Fruit fly (Drosophila melanogaster): Measurements from ENCODE around the gene CG34163.

Gene CG34163

DNA sequence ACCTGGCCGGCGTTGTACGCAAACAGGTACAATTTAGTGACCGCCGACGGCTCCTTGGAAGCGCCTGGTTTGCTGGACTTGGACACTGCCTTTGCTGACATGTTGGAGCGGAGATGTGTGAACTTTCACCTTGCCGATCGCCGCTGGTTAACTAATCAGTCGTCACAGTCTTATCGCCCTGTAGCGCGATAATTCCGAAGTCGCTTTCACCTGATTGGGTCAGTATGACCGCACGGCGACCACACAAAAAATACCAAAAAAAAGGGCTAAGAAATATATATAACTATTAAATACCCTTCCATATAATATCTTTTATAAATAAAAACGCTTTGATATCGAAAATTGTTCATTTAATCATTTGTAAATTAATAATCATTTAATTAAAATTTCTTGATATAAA is 14.0 kb downstream of the CG34163 start, which contains the start of gene Hacd1:
TSS of gene Hacd1 (minus strand) at position 216 of the 400 bp plus-strand sequence.
- TF ChIP-seq CTCF (optimal IDR thresholded peaks at IDR 0.05) = no peak
- no peak for TF ChIP-seq CG8478 (optimal IDR thresholded peaks at IDR 0.05)

dm6 chr2L:12002922-12003791 is 15.1 kb downstream of the CG34163 start:
- TF ChIP-seq CTCF (optimal IDR thresholded peaks at IDR 0.05) = no peak
- no peak for TF ChIP-seq CG8478 (optimal IDR thresholded peaks at IDR 0.05)

DNA sequence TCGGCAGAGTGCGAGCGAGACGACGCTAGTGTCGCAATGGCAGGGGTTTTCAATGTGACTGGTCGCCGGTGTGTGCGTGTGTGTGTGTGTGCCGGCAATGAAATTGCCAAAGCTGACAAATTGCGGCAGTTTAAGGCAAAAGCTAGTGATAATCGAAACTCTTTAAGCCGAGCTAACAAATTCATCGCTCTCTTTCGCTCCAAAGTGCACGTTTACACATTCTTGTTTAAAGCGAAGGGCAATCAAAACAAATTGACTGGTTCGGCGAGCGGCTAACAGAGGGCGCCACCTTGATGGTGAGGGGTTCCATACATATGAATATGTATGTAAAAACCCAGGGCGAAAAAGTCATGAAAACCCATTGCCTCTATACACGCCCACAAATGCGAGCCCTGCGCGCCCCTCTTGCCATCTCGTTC is 15.7 kb downstream of the CG34163 start:
- no peak for TF ChIP-seq CG8478 (optimal IDR thresholded peaks at IDR 0.05)
- TF ChIP-seq CTCF (optimal IDR thresholded peaks at IDR 0.05) = peak; percentile 88 to 97

dm6 chr2L:12004211-12004979 is 16.3 kb downstream of the CG34163 start:
- TF ChIP-seq CTCF (optimal IDR thresholded peaks at IDR 0.05) = no peak
- TF ChIP-seq CG8478 (optimal IDR thresholded peaks at IDR 0.05) = no peak

DNA sequence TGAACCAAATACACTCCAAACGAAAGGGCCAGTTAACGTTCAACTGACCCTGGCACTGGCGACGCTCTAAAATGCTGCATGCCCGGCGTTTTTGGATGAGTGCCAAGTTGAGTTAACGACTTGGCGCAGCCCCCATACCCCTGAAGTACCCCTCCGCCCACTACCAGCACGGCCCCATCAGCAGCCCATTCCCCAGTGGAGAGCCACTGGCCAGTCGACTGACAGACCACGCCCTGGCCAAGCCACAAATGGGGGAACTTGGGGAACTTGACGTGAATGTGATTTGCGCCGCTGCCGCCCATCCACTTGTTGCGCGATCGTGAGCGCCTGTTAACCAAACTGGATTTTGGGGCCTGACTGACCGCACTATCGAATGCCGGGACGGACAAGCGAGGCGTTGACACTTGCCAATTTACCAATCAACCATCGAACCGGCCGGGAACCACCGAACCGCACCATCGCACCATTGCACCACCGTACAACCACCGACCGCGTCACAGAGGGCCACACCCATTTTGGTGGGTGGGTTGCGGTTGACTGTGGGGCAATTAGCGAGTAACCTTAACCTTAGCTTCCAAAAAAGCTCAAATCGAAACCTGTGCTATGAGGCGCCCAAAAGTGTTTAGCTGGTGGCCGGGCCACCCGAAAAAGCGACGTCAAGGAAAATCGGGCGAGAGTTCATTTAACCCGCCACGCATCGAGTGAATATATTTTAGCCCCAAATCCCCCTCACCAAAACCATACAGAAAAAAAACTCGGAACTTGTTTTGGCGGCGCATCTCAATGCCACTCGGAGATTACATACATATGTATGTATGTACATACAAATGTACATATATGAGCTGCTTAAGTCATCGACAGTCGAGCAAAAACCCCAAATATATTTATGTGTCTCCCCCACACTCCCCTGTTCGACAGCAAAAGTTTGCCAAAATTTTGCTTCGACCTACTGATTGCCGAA is 17.6 kb downstream of the CG34163 start:
- TF ChIP-seq CG8478 (optimal IDR thresholded peaks at IDR 0.05) (no peak), CTCF (optimal IDR thresholded peaks at IDR 0.05) (no peak)

DNA sequence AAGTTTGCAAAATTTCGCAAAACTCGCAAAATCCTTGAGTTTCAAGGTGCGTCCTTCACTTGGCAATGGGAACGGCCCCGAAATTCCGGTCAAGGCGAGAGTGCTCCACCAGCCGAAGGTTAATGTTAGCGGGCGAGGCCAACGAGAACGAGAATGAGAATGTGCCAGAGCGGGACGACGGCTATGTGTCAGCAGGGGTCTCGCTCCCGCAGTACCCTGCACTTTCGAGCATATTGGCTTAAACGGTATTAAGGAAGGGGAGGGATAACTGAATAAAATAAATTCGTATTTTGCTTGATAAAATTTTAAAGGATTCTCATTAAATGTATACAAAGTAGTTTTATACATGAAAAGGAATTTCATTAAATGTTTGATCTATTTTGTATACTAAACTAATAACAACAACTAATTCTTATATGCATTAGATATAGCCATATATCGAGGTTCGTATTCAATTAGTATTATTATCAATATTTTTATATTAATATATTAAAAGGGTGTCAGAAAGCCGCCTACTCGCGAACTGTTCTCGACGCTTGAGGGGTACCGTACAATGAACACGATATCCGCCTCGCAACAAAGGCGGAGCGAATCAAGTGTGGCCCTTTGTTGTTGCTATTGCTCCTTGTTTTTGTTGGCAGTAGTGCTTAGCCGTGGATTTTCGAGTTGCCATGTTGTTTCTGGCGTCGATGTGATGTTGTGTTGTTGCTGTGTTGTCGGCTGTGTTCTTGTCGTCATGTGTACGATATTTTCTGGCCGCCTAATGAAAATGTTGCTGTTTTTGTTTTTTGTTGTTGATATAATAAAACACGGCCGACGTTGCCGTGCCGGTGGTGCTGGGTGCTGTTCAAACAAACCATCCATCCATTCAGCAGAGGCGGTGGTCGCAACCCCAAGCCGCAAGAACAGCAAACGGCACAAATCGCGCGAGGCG is 18.6 kb downstream of the CG34163 start:
- TF ChIP-seq CG8478 (optimal IDR thresholded peaks at IDR 0.05) = no peak
- TF ChIP-seq CTCF (optimal IDR thresholded peaks at IDR 0.05) = peak in 1 of 2 experiments; percentile 12

dm6 chr2L:12007331-12007791 is 19.3 kb downstream of the CG34163 start:
- TF ChIP-seq CTCF (optimal IDR thresholded peaks at IDR 0.05) = peak; percentile 41 to 45
- TF ChIP-seq CG8478 (optimal IDR thresholded peaks at IDR 0.05) = no peak

- no peak for TF ChIP-seq CG8478 (optimal IDR thresholded peaks at IDR 0.05)
- TF ChIP-seq CTCF (optimal IDR thresholded peaks at IDR 0.05) = no peak
Observed at dm6 chr2L:12007853-12008252, 19.8 kb downstream of the CG34163 start, which contains the start of gene Rh5. Gene Rh5, plus strand, starts transcription at chr2L:12008153.

DNA sequence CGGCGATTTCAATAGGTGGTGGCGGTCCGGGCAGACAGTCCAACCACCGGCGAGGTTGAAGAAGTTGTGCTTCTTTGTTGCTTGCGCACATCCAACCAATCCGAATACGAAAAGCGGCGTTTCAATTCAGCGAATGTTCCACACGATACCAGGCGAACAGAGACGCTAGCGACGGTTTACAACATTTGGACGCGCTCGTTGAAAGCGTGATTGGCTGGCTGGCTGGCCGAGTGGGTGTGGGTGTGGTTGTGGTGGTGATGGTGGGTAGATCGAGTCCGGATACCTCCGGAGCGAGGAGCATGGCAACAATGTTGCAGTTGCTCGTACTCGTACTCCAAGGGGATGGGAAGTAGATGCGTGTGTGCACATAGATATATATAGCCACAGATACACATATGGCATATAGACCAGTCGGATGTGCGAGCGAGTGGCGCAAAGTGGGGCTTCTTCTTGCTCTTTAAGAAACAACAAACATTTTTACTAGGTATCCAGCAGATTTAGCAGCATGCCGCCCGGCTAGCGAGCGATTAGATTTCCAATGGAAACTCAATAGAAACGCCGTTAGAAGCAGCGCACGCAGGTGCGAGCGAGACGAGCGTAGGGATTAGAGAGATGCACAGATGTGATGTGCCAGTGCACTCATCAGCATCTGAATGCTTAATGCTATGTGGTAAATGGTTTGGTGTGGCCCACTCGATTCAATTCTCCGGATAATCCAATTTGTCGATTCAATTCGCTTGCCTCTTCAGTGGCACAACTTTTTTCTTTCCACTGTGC is 22.2 kb downstream of the CG34163 start:
- peak; percentile 12 to 31 for TF ChIP-seq CTCF (optimal IDR thresholded peaks at IDR 0.05)
- no peak for TF ChIP-seq CG8478 (optimal IDR thresholded peaks at IDR 0.05)

dm6 chr2L:12010877-12011666 is 23.0 kb downstream of the CG34163 start:
- peak; percentile 73 for TF ChIP-seq CG8478 (optimal IDR thresholded peaks at IDR 0.05)
- TF ChIP-seq CTCF (optimal IDR thresholded peaks at IDR 0.05) = peak in 1 of 2 experiments; percentile 28

- no peak for TF ChIP-seq CG8478 (optimal IDR thresholded peaks at IDR 0.05)
- peak in 1 of 2 experiments; percentile 46 for TF ChIP-seq CTCF (optimal IDR thresholded peaks at IDR 0.05)
Observed at dm6 chr2L:12011682-12012655, 23.9 kb downstream of the CG34163 start.
